Fruit fly (Drosophila melanogaster) whole organism, prepupa: ENCODE measurements around the gene Wdr62.

Experiments
- CG10631 ChIP-seq: fragments of 200-800 bp; sonication (Bioruptor generic); optimal IDR thresholded peaks from 2 replicates; lab custom pipeline; 2016; ENCODE audit warnings: missing biosample characterization, missing genetic modification characterization
- Eip78C ChIP-seq: fragments of 200-800 bp; sonication (Bioruptor generic); peaks from one replicate; lab custom pipeline; 2016; ENCODE audit warnings: missing biosample characterization, missing genetic modification characterization
- Gug ChIP-seq: fragments of 200-800 bp; sonication (Bioruptor generic); IDR thresholded peaks from 2 replicates; pipeline ENCODE4 v1.3.6; 2022; ENCODE audit warnings: missing biosample characterization, missing genetic modification characterization
- OdsH ChIP-seq: fragments of 200-800 bp; sonication (Bioruptor generic); optimal IDR thresholded peaks from 3 replicates; lab custom pipeline; 2016; ENCODE audit warnings: missing biosample characterization, missing genetic modification characterization
- Sox102F ChIP-seq: fragments of 200-800 bp; sonication (Bioruptor generic); optimal IDR thresholded peaks from 2 replicates; lab custom pipeline; 2016; ENCODE audit warnings: missing biosample characterization, mild to moderate bottlenecking, missing genetic modification characterization
- cyc ChIP-seq: fragments of 200-800 bp; sonication (Bioruptor generic); optimal IDR thresholded peaks from 3 replicates; lab custom pipeline; 2016; ENCODE audit warnings: missing biosample characterization, missing genetic modification characterization
- fd85E ChIP-seq: fragments of 200-800 bp; sonication (Bioruptor generic); optimal IDR thresholded peaks from 3 replicates; lab custom pipeline; 2016; ENCODE audit warnings: missing biosample characterization, missing genetic modification characterization
- lz ChIP-seq: fragments of 200-800 bp; sonication (Bioruptor generic); optimal IDR thresholded peaks from 3 replicates; lab custom pipeline; 2016; ENCODE audit warnings: missing biosample characterization, missing genetic modification characterization

dm6 chr2L:1909681-1910080 lies 25.3 kb downstream of the Wdr62 start:
- TF ChIP-seq lz (GFP tag; lab: Kevin White, UChicago), result no peak
- no peak for TF ChIP-seq fd85E
- no peak for TF ChIP-seq cyc (GFP tag; lab: Kevin White, UChicago)
- TF ChIP-seq OdsH, result no peak
- TF ChIP-seq Sox102F (GFP tag; lab: Kevin White, UChicago), result no peak
- TF ChIP-seq Eip78C (GFP tag; lab: Kevin White, UChicago), result no peak
- TF ChIP-seq CG10631, result no peak
- no peak for TF ChIP-seq Gug
